Worm (Caenorhabditis elegans) whole organism, mixed stage, embryonic: ENCODE data around the gene ZC373.3.

Experiments used
- ceh-43 ChIP-seq: fragments of 200-800 bp; sonication (Bioruptor generic); optimal IDR thresholded peaks from 2 replicates; lab custom pipeline; 2018; ENCODE audit warnings: mild to moderate bottlenecking, missing genetic modification characterization, moderate library complexity, missing compliant biosample characterization
- elt-3 ChIP-seq: fragments of 150-350 bp; optimal IDR thresholded peaks from 2 replicates; lab custom pipeline; 2014; ENCODE audit warnings: missing biosample characterization, missing genetic modification characterization
- hlh-1 ChIP-seq: fragments of 150-350 bp; optimal IDR thresholded peaks from 2 replicates; lab custom pipeline; 2014; ENCODE audit warnings: missing biosample characterization, missing genetic modification reagents, missing genetic modification characterization
- lsy-2 ChIP-seq: fragments of 150-350 bp; optimal IDR thresholded peaks from 2 replicates; lab custom pipeline; 2014; ENCODE audit warnings: missing biosample characterization, missing genetic modification characterization
- mls-2 ChIP-seq: sonication (generic microtip); optimal IDR thresholded peaks from 2 replicates; lab custom pipeline; 2016; ENCODE audit warnings: mild to moderate bottlenecking, missing genetic modification characterization, moderate library complexity, missing compliant biosample characterization
- nhr-2 ChIP-seq: fragments of 150-350 bp; optimal IDR thresholded peaks from 2 replicates; lab custom pipeline; 2014; ENCODE audit warnings: missing biosample characterization, missing genetic modification characterization
- nhr-237 ChIP-seq: fragments of 150-350 bp; optimal IDR thresholded peaks from 2 replicates; lab custom pipeline; 2014; ENCODE audit warnings: missing biosample characterization, missing genetic modification characterization
- tbx-8 ChIP-seq: fragments of 200-800 bp; sonication (Bioruptor generic); optimal IDR thresholded peaks from 2 replicates; lab custom pipeline; 2018; ENCODE audit warnings: mild to moderate bottlenecking, missing genetic modification characterization, moderate library complexity, missing compliant biosample characterization
- unc-39 ChIP-seq: fragments of 150-350 bp; optimal IDR thresholded peaks from 2 replicates; lab custom pipeline; 2014; ENCODE audit warnings: missing biosample characterization, missing genetic modification characterization

The ZC373.3 gene

ce11 chrX:10087866-10088265, 27.5 kb downstream of the ZC373.3 start, which contains the start of gene flp-28:
flp-28 (minus strand) TSS chrX:10087966.
- TF ChIP-seq lsy-2 (no peak), ceh-43 (no peak), mls-2 (tag; lab: Kevin White, UChicago) (no peak), elt-3 (no peak)

ce11 chrX:10092864-10093263, 32.5 kb downstream of the ZC373.3 start, which contains the start of gene flp-3:
flp-3 (minus strand) TSS chrX:10092964.
- no peak for TF ChIP-seq nhr-2 (tag; lab: Kevin White, UChicago)
- TF ChIP-seq tbx-8, result no peak
- no peak for TF ChIP-seq hlh-1 (tag; lab: Kevin White, UChicago)

ce11 chrX:10095145-10095544, 34.8 kb downstream of the ZC373.3 start, which contains the start of gene flp-2:
flp-2 (minus strand) TSS chrX:10095245.
- TF ChIP-seq unc-39 (tag; lab: Kevin White, UChicago) (no peak), nhr-237 (tag; lab: Kevin White, UChicago) (no peak)
